Fruit fly (Drosophila melanogaster) whole organism, prepupa: Measurements from ENCODE around the gene CG14840.

ENCODE experiments used
- CG16779 ChIP-seq: fragments of 200-800 bp; sonication (Bioruptor generic); optimal IDR thresholded peaks from 3 replicates; lab custom pipeline; 2017; ENCODE audit warnings: missing biosample characterization, mild to moderate bottlenecking, missing genetic modification characterization
- CG4318 ChIP-seq: fragments of 200-800 bp; sonication (Bioruptor generic); optimal IDR thresholded peaks from 3 replicates; lab custom pipeline; 2017; ENCODE audit warnings: missing biosample characterization, mild to moderate bottlenecking, missing genetic modification characterization
- CG6854 ChIP-seq: fragments of 200-800 bp; sonication (Bioruptor generic); optimal IDR thresholded peaks from 2 replicates; lab custom pipeline; 2017; ENCODE audit warnings: missing biosample characterization, mild to moderate bottlenecking, missing genetic modification characterization
- CG7368 ChIP-seq: fragments of 200-800 bp; sonication (Bioruptor generic); optimal IDR thresholded peaks from 3 replicates; lab custom pipeline; 2016; ENCODE audit warnings: missing biosample characterization, missing genetic modification characterization
- topi ChIP-seq: fragments of 200-800 bp; sonication (Bioruptor generic); optimal IDR thresholded peaks from 3 replicates; lab custom pipeline; 2016; ENCODE audit warnings: missing biosample characterization, missing genetic modification characterization
- vri ChIP-seq: fragments of 200-800 bp; sonication (Bioruptor generic); optimal IDR thresholded peaks from 3 replicates; lab custom pipeline; 2016; ENCODE audit warnings: missing biosample characterization, mild to moderate bottlenecking, missing genetic modification characterization

dm6 chr3R:14299891-14300290 is 38.9 kb upstream of the CG14840 start:
- TF ChIP-seq CG4318 (GFP tag; lab: Kevin White, UChicago) (no peak), topi (GFP tag; lab: Kevin White, UChicago) (no peak), CG16779 (tag; lab: Kevin White, UChicago) (no peak), CG6854 (GFP tag; lab: Kevin White, UChicago) (no peak), CG7368 (no peak), vri (GFP tag; lab: Kevin White, UChicago) (no peak)
